Fruit fly (Drosophila melanogaster) whole organism, embryonic: ENCODE results near the gene CG16813.

ENCODE experiments used
- Atf3 ChIP-seq: fragments of 200-800 bp; sonication (Bioruptor generic); optimal IDR thresholded peaks from 3 replicates; lab custom pipeline; 2016; ENCODE audit warnings: missing biosample characterization, missing genetic modification characterization
- Blimp-1 ChIP-seq: fragments of 200-800 bp; sonication (Bioruptor generic); optimal IDR thresholded peaks from 3 replicates; lab custom pipeline; 2018; ENCODE audit warnings: missing biosample characterization, missing genetic modification characterization, mild to moderate bottlenecking, moderate library complexity, missing genetic modification reagents
- CG10654 ChIP-seq: fragments of 200-800 bp; sonication (Bioruptor generic); optimal IDR thresholded peaks from 2 replicates; lab custom pipeline; 2016; ENCODE audit warnings: missing biosample characterization, missing genetic modification characterization
- CG11560 ChIP-seq: fragments of 200-800 bp; sonication (Bioruptor generic); IDR thresholded peaks from 3 replicates; pipeline ENCODE4 v1.3.6; 2022; ENCODE audit warnings: missing biosample characterization, missing genetic modification characterization
- CG12155 ChIP-seq: fragments of 200-800 bp; sonication (Bioruptor generic); optimal IDR thresholded peaks from 3 replicates; lab custom pipeline; 2016; ENCODE audit warnings: missing biosample characterization, missing genetic modification characterization
- CG12744 ChIP-seq: fragments of 200-800 bp; sonication (Bioruptor generic); optimal IDR thresholded peaks from 2 replicates; lab custom pipeline; 2016; ENCODE audit warnings: missing biosample characterization, missing genetic modification characterization
- CG12942 ChIP-seq: fragments of 200-800 bp; sonication (Bioruptor generic); optimal IDR thresholded peaks from 3 replicates; lab custom pipeline; 2016; ENCODE audit warnings: missing biosample characterization, missing genetic modification characterization
- CG1529 ChIP-seq: fragments of 200-800 bp; sonication (Bioruptor generic); optimal IDR thresholded peaks from 3 replicates; lab custom pipeline; 2018; ENCODE audit warnings: missing biosample characterization, missing genetic modification characterization
- CG1603 ChIP-seq: fragments of 200-800 bp; sonication (Bioruptor generic); optimal IDR thresholded peaks from 2 replicates; lab custom pipeline; 2019; ENCODE audit warnings: missing biosample characterization, mild to moderate bottlenecking, missing genetic modification characterization, moderate library complexity
- CG16813 ChIP-seq: fragments of 200-800 bp; sonication (Bioruptor generic); IDR thresholded peaks from 3 replicates; pipeline ENCODE4 v1.3.6; 2022; ENCODE audit warnings: missing biosample characterization, missing genetic modification characterization; ENCODE audit not compliant: partially characterized antibody
- CG16863 ChIP-seq: fragments of 200-800 bp; sonication (Bioruptor generic); optimal IDR thresholded peaks from 3 replicates; lab custom pipeline; 2016; ENCODE audit warnings: missing biosample characterization, missing genetic modification characterization
- CG17568 ChIP-seq: fragments of 200-800 bp; sonication (Bioruptor generic); optimal IDR thresholded peaks from 2 replicates; lab custom pipeline; 2018; ENCODE audit warnings: missing biosample characterization, mild to moderate bottlenecking, missing genetic modification characterization, moderate library complexity
- CG18262 ChIP-seq: fragments of 200-800 bp; optimal IDR thresholded peaks from 3 replicates; lab custom pipeline; 2019; ENCODE audit warnings: missing biosample characterization, mild to moderate bottlenecking, missing genetic modification characterization, moderate library complexity
- CG31441 ChIP-seq: fragments of 200-800 bp; sonication (Bioruptor generic); IDR thresholded peaks from 2 replicates; pipeline ENCODE4 v1.3.6; 2022; ENCODE audit warnings: missing biosample characterization, missing genetic modification characterization
- CG34376 ChIP-seq: fragments of 200-800 bp; sonication (Bioruptor generic); optimal IDR thresholded peaks from 2 replicates; lab custom pipeline; 2018; ENCODE audit warnings: missing biosample characterization, mild to moderate bottlenecking, missing genetic modification characterization
- CG42726 ChIP-seq: fragments of 200-800 bp; sonication (Bioruptor generic); IDR thresholded peaks from 2 replicates; pipeline ENCODE4 v1.3.6; 2022; ENCODE audit warnings: missing biosample characterization, missing genetic modification characterization; ENCODE audit not compliant: partially characterized antibody
- CG43689 ChIP-seq: fragments of 200-800 bp; sonication (Bioruptor generic); IDR thresholded peaks from 2 replicates; pipeline ENCODE4 v1.3.6; 2022; ENCODE audit warnings: missing biosample characterization, missing genetic modification characterization
- CG4404 ChIP-seq: fragments of 200-800 bp; sonication (Bioruptor generic); IDR thresholded peaks from 2 replicates; pipeline ENCODE4 v1.3.6; 2022; ENCODE audit warnings: missing biosample characterization, missing genetic modification characterization
- CG5180 ChIP-seq: fragments of 200-800 bp; sonication (Bioruptor generic); optimal IDR thresholded peaks from 3 replicates; lab custom pipeline; 2017; ENCODE audit warnings: missing biosample characterization, missing genetic modification characterization, mild to moderate bottlenecking, moderate library complexity, missing genetic modification reagents
- CG6254 ChIP-seq: fragments of 200-800 bp; sonication (Bioruptor generic); optimal IDR thresholded peaks from 3 replicates; lab custom pipeline; 2017; ENCODE audit warnings: mild to moderate bottlenecking, missing biosample characterization, missing genetic modification reagents, missing genetic modification characterization
- CG6272 ChIP-seq: fragments of 200-800 bp; sonication (Bioruptor generic); IDR thresholded peaks from 2 replicates; pipeline ENCODE4 v1.3.6; 2022; ENCODE audit warnings: missing biosample characterization, missing genetic modification characterization
- CG7928 ChIP-seq: fragments of 200-800 bp; sonication (Bioruptor generic); optimal IDR thresholded peaks from 2 replicates; lab custom pipeline; 2017; ENCODE audit warnings: missing biosample characterization, mild to moderate bottlenecking, missing genetic modification characterization
- CG8359 ChIP-seq: fragments of 200-800 bp; sonication (Bioruptor generic); optimal IDR thresholded peaks from 2 replicates; lab custom pipeline; 2017; ENCODE audit warnings: missing biosample characterization, mild to moderate bottlenecking, missing genetic modification characterization, borderline replicate concordance
- CG8765 ChIP-seq: fragments of 200-800 bp; sonication (Bioruptor generic); IDR thresholded peaks from 2 replicates; pipeline ENCODE4 v1.3.6; 2022; ENCODE audit warnings: missing biosample characterization, missing genetic modification characterization
- CG8924 ChIP-seq: fragments of 200-800 bp; optimal IDR thresholded peaks from 3 replicates; lab custom pipeline; 2019; ENCODE audit warnings: missing biosample characterization, mild to moderate bottlenecking, missing genetic modification characterization, moderate library complexity
- CG8944 ChIP-seq: fragments of 200-800 bp; sonication (Bioruptor generic); optimal IDR thresholded peaks from 3 replicates; lab custom pipeline; 2016; ENCODE audit warnings: missing biosample characterization, missing genetic modification characterization
- CG9876 ChIP-seq: fragments of 200-800 bp; sonication (Bioruptor generic); optimal IDR thresholded peaks from 2 replicates; lab custom pipeline; 2016; ENCODE audit warnings: missing biosample characterization, missing genetic modification characterization
- CrebB ChIP-seq: fragments of 200-800 bp; sonication (Bioruptor generic); optimal IDR thresholded peaks from 3 replicates; lab custom pipeline; 2018; ENCODE audit warnings: missing biosample characterization, mild to moderate bottlenecking, missing genetic modification characterization
- Drgx ChIP-seq: fragments of 200-800 bp; sonication (Bioruptor generic); IDR thresholded peaks from 2 replicates; pipeline ENCODE4 v1.3.6; 2022; ENCODE audit warnings: missing biosample characterization, missing genetic modification characterization
- Ets65A ChIP-seq: fragments of 200-800 bp; sonication (Bioruptor generic); peaks from one replicate; lab custom pipeline; 2016; ENCODE audit warnings: missing biosample characterization, missing genetic modification characterization
- HLH3B ChIP-seq: fragments of 200-800 bp; sonication (Bioruptor generic); IDR thresholded peaks from 2 replicates; pipeline ENCODE4 v1.3.6; 2022; ENCODE audit warnings: missing biosample characterization, missing genetic modification characterization
- Hmx ChIP-seq: fragments of 200-800 bp; sonication (Bioruptor generic); optimal IDR thresholded peaks from 2 replicates; lab custom pipeline; 2016; ENCODE audit warnings: missing biosample characterization, missing genetic modification characterization
- Hr3 ChIP-seq: fragments of 200-800 bp; sonication (Bioruptor generic); optimal IDR thresholded peaks from 3 replicates; lab custom pipeline; 2016; ENCODE audit warnings: missing biosample characterization, missing genetic modification characterization
- Hr51 ChIP-seq, 2 experiments: fragments of 200-800 bp; sonication (Bioruptor generic); optimal IDR thresholded peaks; 2 replicates in 1 of 2; 3 replicates in 1 of 2; lab custom pipeline; 2016 to 2018; ENCODE audit warnings: missing biosample characterization in 2 of 2, missing genetic modification characterization in 2 of 2, mild to moderate bottlenecking in 1 of 2, moderate library complexity in 1 of 2
- Med ChIP-seq: fragments of 200-800 bp; sonication (Bioruptor generic); peaks from one replicate; lab custom pipeline; 2016; ENCODE audit warnings: missing biosample characterization, missing genetic modification characterization, mild to moderate bottlenecking, inconsistent platforms, moderate library complexity
- Oli ChIP-seq: fragments of 200-800 bp; sonication (Bioruptor generic); optimal IDR thresholded peaks from 2 replicates; lab custom pipeline; 2018; ENCODE audit warnings: missing biosample characterization, mild to moderate bottlenecking, missing genetic modification characterization, moderate library complexity
- Ravus ChIP-seq: fragments of 200-800 bp; sonication (Bioruptor generic); IDR thresholded peaks from 2 replicates; pipeline ENCODE4 v1.3.6; 2022; ENCODE audit warnings: missing biosample characterization, missing genetic modification characterization
- Stat92E ChIP-seq, 3 experiments: fragments of >200 bp in 2 of 3; fragments of 200-800 bp in 1 of 3; sonication (Bioruptor generic) in 1 of 3; optimal IDR thresholded peaks; 2 replicates each; lab custom pipeline; 2017 to 2019; ENCODE audit warnings: missing biosample characterization in 3 of 3, missing genetic modification characterization in 3 of 3, mild to moderate bottlenecking in 1 of 3, moderate library complexity in 1 of 3
- Tbp ChIP-seq: fragments of >200 bp; optimal IDR thresholded peaks from 2 replicates; lab custom pipeline; 2018; ENCODE audit warnings: missing biosample characterization, missing genetic modification characterization
- al ChIP-seq: fragments of 200-800 bp; sonication (Bioruptor generic); IDR thresholded peaks from 2 replicates; pipeline ENCODE4 v1.3.6; 2022; ENCODE audit warnings: missing biosample characterization, missing genetic modification characterization
- az2 ChIP-seq: fragments of 200-800 bp; sonication (Bioruptor generic); optimal IDR thresholded peaks from 3 replicates; lab custom pipeline; 2016; ENCODE audit warnings: missing biosample characterization, missing genetic modification characterization
- ems ChIP-seq: fragments of 200-800 bp; sonication (Bioruptor generic); optimal IDR thresholded peaks from 3 replicates; lab custom pipeline; 2016; ENCODE audit warnings: missing biosample characterization, missing genetic modification characterization
- eve ChIP-seq, 2 experiments: fragments of >200 bp; optimal IDR thresholded peaks; 2 replicates each; lab custom pipeline; 2017; ENCODE audit warnings: missing biosample characterization in 2 of 2, missing genetic modification characterization in 2 of 2
- fu2 ChIP-seq: fragments of 200-800 bp; sonication (Bioruptor generic); optimal IDR thresholded peaks from 2 replicates; lab custom pipeline; 2016; ENCODE audit warnings: missing biosample characterization, missing genetic modification characterization
- gem ChIP-seq: fragments of 200-800 bp; sonication (Bioruptor generic); optimal IDR thresholded peaks from 2 replicates; lab custom pipeline; 2019; ENCODE audit warnings: missing biosample characterization, mild to moderate bottlenecking, missing genetic modification characterization, moderate library complexity
- gt ChIP-seq: fragments of 200-800 bp; sonication (Bioruptor generic); IDR thresholded peaks from 2 replicates; pipeline ENCODE4 v1.3.6; 2022; ENCODE audit warnings: missing biosample characterization, missing genetic modification characterization
- hth ChIP-seq: fragments of >200 bp; optimal IDR thresholded peaks from 2 replicates; lab custom pipeline; 2017; ENCODE audit warnings: inconsistent platforms
- klu ChIP-seq: fragments of 200-800 bp; sonication (Bioruptor generic); IDR thresholded peaks from 2 replicates; pipeline ENCODE4 v1.3.6; 2022; ENCODE audit warnings: missing biosample characterization, missing genetic modification characterization
- nerfin-2 ChIP-seq: fragments of 200-800 bp; sonication (Bioruptor generic); IDR thresholded peaks from 2 replicates; pipeline ENCODE4 v1.3.6; 2022; ENCODE audit warnings: missing biosample characterization, missing genetic modification characterization; ENCODE audit not compliant: partially characterized antibody
- nom ChIP-seq: fragments of 200-800 bp; sonication (Bioruptor generic); optimal IDR thresholded peaks from 2 replicates; lab custom pipeline; 2017; ENCODE audit warnings: missing biosample characterization, missing genetic modification characterization, mild to moderate bottlenecking, moderate library complexity, missing genetic modification reagents
- tap ChIP-seq: fragments of 200-800 bp; optimal IDR thresholded peaks from 3 replicates; lab custom pipeline; 2019; ENCODE audit warnings: missing biosample characterization, mild to moderate bottlenecking, missing genetic modification characterization, moderate library complexity
- zfh1 ChIP-seq: fragments of 200-800 bp; sonication (Bioruptor generic); IDR thresholded peaks from 3 replicates; pipeline ENCODE4 v1.3.6; 2022; ENCODE audit warnings: missing biosample characterization, missing genetic modification characterization

Gene CG16813

DNA sequence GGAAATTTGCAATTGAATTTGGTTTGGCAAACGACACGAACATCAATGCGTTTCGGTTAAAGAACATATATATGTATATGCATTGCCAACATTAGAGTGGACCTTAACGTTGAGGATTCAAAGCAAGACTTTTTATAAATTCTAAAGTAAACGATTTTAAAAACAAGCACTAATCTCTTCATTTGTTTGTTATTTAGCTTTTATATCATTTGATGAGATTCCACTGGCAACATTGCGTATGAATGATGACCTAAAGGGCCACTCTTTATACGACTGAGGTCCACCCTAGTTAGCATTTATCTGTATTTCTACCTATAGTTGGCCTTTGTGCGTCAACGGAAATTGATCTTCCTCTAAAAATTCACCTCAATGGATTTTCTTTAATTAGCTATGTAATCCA lies 31.4 kb downstream of the CG16813 start (continued):
- TF ChIP-seq Hr51 (GFP tag; optimal IDR thresholded peaks at IDR 0.05; lab: Kevin White, UChicago), result no peak
- TF ChIP-seq Drgx (GFP tag; lab: Robert Waterston, UW), result peak; percentile 53; the same call in 1 of the 2 replicates
- TF ChIP-seq gt (GFP tag; lab: Robert Waterston, UW), result no peak
- peak; percentile 59 for TF ChIP-seq Med (GFP tag; lab: Kevin White, UChicago)
- TF ChIP-seq CG1603, result peak; percentile 32
- TF ChIP-seq CG17568, result no peak
- no peak for TF ChIP-seq CG42726 (GFP tag; lab: Robert Waterston, UW)
- TF ChIP-seq CG8924 (tag; lab: Kevin White, UChicago), result no peak
- TF ChIP-seq tap (tag; lab: Kevin White, UChicago), result peak; percentile 43
- peak; percentile 3 for TF ChIP-seq CG6254 (GFP tag; lab: Kevin White, UChicago)
- no peak for TF ChIP-seq CG18262 (tag; lab: Kevin White, UChicago)
- no peak for TF ChIP-seq Stat92E (GFP tag; optimal IDR thresholded peaks at IDR 0.05; lab: Kevin White, UChicago)
- no peak for TF ChIP-seq Ravus
- TF ChIP-seq CG16863 (GFP tag; lab: Kevin White, UChicago), result no peak
- no peak for TF ChIP-seq CG34376 (GFP tag; lab: Kevin White, UChicago)
- TF ChIP-seq CG8765 (GFP tag; lab: Robert Waterston, UW), result no peak
- no peak for TF ChIP-seq hth (lab: Kevin White, UChicago)
- TF ChIP-seq CG1529, result no peak
- TF ChIP-seq CG31441 (GFP tag; lab: Robert Waterston, UW), result no peak
- TF ChIP-seq Atf3 (GFP tag; lab: Kevin White, UChicago), result no peak
- TF ChIP-seq CG6272 (GFP tag; lab: Robert Waterston, UW), result no peak
- TF ChIP-seq CrebB (tag; lab: Kevin White, UChicago), result no peak
- TF ChIP-seq Ets65A (GFP tag; lab: Kevin White, UChicago), result peak; percentile 31
- TF ChIP-seq fu2 (GFP tag; lab: Kevin White, UChicago), result no peak
- TF ChIP-seq CG7928 (GFP tag; lab: Kevin White, UChicago), result no peak
- no peak for TF ChIP-seq nerfin-2 (GFP tag; lab: Robert Waterston, UW)
- TF ChIP-seq CG8944 (GFP tag; lab: Kevin White, UChicago), result no peak
- no peak for TF ChIP-seq nom (GFP tag; lab: Kevin White, UChicago)
- TF ChIP-seq CG5180 (GFP tag; lab: Kevin White, UChicago), result no peak
- TF ChIP-seq CG4404, result no peak
- TF ChIP-seq gem (tag; lab: Kevin White, UChicago), result peak; percentile 68
- TF ChIP-seq CG12942 (GFP tag; lab: Kevin White, UChicago), result no peak
- TF ChIP-seq Hr3 (GFP tag; lab: Kevin White, UChicago), result no peak
- TF ChIP-seq CG11560 (tag; lab: Robert Waterston, UW), result no peak
- no peak for TF ChIP-seq klu (GFP tag; lab: Robert Waterston, UW)
- no peak for TF ChIP-seq az2
- no peak for TF ChIP-seq ems
- TF ChIP-seq eve (GFP tag; optimal IDR thresholded peaks at IDR 0.05; lab: Kevin White, UChicago), result peak in 1 of 2 experiments; percentile 40
- no peak for TF ChIP-seq CG9876 (GFP tag; lab: Kevin White, UChicago)
- no peak for TF ChIP-seq Hmx (GFP tag; lab: Kevin White, UChicago)
- peak; percentile 25; the same call in 1 of the 2 replicates for TF ChIP-seq al (GFP tag; lab: Robert Waterston, UW)
- no peak for TF ChIP-seq CG12744 (GFP tag; lab: Kevin White, UChicago)
- no peak for TF ChIP-seq CG10654
- TF ChIP-seq CG8359 (GFP tag; lab: Kevin White, UChicago), result no peak
- TF ChIP-seq CG16813 (GFP tag; lab: Robert Waterston, UW), result no peak
- no peak for TF ChIP-seq CG43689 (GFP tag; lab: Robert Waterston, UW)
- TF ChIP-seq CG12155 (GFP tag; lab: Kevin White, UChicago), result no peak
- no peak for TF ChIP-seq Tbp (GFP tag; lab: Kevin White, UChicago)
- TF ChIP-seq Oli (tag; lab: Kevin White, UChicago), result peak; percentile 34
- peak; percentile 52 for TF ChIP-seq Blimp-1
- no peak for TF ChIP-seq HLH3B (GFP tag; lab: Robert Waterston, UW)
- no peak for TF ChIP-seq zfh1 (GFP tag; lab: Robert Waterston, UW)
